Fruit fly (Drosophila melanogaster): Measurements from ENCODE around the gene ed.

DNA sequence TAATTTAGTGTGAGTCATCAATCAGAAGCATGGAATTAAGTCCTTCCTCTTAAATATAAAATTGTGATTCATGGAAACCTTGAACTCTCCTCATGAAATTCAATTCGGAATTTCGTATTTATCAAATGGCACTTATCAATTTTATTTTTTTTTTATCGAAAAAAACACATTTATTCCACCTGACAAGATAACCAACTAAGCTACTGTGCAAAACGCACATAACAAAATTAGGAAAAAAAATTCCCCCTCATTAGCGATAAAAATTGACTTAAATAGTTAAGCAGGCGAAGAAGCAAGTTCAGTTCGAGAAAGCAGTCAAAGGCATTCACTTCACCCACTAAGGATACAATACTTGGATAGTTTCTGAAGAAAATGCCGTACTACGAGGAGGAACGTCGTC is 25.4 kb upstream of the ed start, which contains the start of gene CG15423:
- TF ChIP-seq CG33017 (tag; optimal IDR thresholded peaks at IDR 0.05) (no peak), tj (GFP tag; optimal IDR thresholded peaks at IDR 0.05) (no peak), CG12768 (GFP tag; optimal IDR thresholded peaks at IDR 0.05) (no peak), CG5204 (GFP tag; optimal IDR thresholded peaks at IDR 0.05) (no peak), Clk (GFP tag; optimal IDR thresholded peaks at IDR 0.05) (no peak), ovo (GFP tag; optimal IDR thresholded peaks at IDR 0.05) (no peak), CG1620 (GFP tag; optimal IDR thresholded peaks at IDR 0.05) (no peak), kay (GFP tag; ENCODE audit: borderline replicate concordance) (no peak), cic (GFP tag; optimal IDR thresholded peaks at IDR 0.05) (no peak), pad (GFP tag; optimal IDR thresholded peaks at IDR 0.05) (no peak), Crg-1 (GFP tag; optimal IDR thresholded peaks at IDR 0.05) (no peak), cnc (optimal IDR thresholded peaks at IDR 0.05) (no peak)
